Fruit fly (Drosophila melanogaster) whole organism: Measurements from ENCODE around the gene Exo84.

Source experiments
- CG8478 ChIP-seq: fragments of >200 bp; optimal IDR thresholded peaks from 2 replicates; lab custom pipeline; 2018; ENCODE audit warnings: inconsistent platforms
- Dll ChIP-seq: fragments of >200 bp; optimal IDR thresholded peaks from 2 replicates; lab custom pipeline; 2017
- EcR ChIP-seq, 2 experiments: fragments of >200 bp; optimal IDR thresholded peaks; 2 replicates each; lab custom pipeline; 2017; ENCODE audit warnings: missing biosample characterization in 2 of 2, missing genetic modification characterization in 2 of 2, missing genetic modification reagents in 2 of 2
- pan ChIP-seq: fragments of >200 bp; optimal IDR thresholded peaks from 2 replicates; lab custom pipeline; 2017
- psq ChIP-seq: fragments of >200 bp; optimal IDR thresholded peaks from 2 replicates; lab custom pipeline; 2017
- usp ChIP-seq: fragments of >200 bp; optimal IDR thresholded peaks from 2 replicates; lab custom pipeline; 2017; ENCODE audit warnings: missing biosample characterization, missing genetic modification characterization, mixed read lengths

Gene Exo84

DNA sequence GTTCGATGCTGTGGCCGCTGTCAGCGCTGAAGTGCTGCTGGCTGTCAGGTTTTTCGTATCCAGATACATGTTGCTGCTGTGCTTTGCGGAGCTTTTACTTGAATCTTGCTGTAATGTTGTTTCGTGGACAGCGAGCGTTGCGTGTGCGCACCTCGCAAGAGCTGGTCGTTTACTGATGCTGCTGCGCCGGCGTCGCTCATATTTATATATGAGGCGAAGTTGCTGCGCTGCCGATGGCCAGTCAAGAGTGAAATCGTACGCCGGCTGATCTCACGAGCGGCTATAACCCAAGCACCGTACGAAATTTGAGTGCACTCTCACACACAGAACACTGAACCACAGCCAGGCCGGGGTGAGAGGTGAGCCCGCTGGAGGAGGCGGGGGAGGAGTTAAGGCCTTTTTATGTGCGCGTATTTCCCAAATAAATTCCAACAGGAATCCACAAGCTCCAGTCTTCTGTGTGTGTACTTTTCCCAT is 34.7 kb downstream of the Exo84 start:
- TF ChIP-seq usp (GFP tag; lab: Kevin White, UChicago) (no peak), pan (lab: Kevin White, UChicago) (no peak), EcR (GFP tag; optimal IDR thresholded peaks at IDR 0.05; lab: Kevin White, UChicago) (peak in 1 of 2 experiments; percentile 29), Dll (lab: Kevin White, UChicago) (peak; percentile 17), CG8478 (lab: Kevin White, UChicago) (no peak), psq (lab: Kevin White, UChicago) (no peak)

DNA sequence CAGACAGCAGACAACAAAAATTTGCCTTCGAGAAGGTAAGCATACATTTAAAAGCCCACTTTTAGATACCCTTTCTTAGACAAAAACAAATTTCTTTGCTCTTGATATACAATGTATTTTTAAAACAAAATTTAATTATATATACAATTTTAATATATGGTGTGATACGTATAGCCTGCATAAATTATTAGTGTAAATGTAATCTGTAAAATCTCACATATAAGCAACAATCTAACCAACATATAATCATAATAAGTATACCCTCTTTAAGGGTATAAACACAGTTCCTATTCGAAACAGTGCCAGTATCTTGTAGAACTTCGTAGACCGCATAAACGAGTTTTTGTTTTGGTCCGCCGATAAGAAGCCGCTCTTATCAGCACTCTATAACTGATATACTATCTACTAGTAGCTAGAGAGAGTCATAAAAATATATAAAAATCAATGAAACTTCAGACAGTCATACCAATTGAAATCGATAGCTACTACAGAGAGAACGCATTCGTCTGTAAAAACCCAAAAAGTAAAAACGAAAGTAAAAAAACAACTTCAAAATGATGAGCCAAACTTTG is 37.7 kb downstream of the Exo84 start, which contains the start of gene Kaz-m1:
TSS of gene Kaz-m1 (plus strand) at position 460 of the 572 bp plus-strand sequence.
- TF ChIP-seq psq (lab: Kevin White, UChicago), result no peak
- TF ChIP-seq pan (lab: Kevin White, UChicago), result no peak
- no peak for TF ChIP-seq CG8478 (lab: Kevin White, UChicago)
- TF ChIP-seq Dll (lab: Kevin White, UChicago), result no peak
- no peak for TF ChIP-seq EcR (GFP tag; optimal IDR thresholded peaks at IDR 0.05; lab: Kevin White, UChicago)

DNA sequence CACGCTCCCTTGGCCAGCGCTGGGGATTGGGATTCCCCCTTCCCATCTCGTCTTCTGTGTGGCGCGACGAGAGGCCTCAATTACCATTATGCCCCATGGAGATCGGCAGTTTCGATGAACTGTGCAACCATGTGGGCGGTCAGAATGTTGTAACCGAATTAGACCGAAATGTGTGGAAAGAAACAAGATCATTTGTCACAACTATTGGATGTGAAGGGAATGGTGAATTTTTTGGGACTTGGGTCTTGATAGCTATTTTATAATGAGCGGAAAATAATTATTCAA is 38.5 kb downstream of the Exo84 start:
- no peak for TF ChIP-seq Dll (lab: Kevin White, UChicago)
- no peak for TF ChIP-seq pan (lab: Kevin White, UChicago)
- no peak for TF ChIP-seq CG8478 (lab: Kevin White, UChicago)
- TF ChIP-seq EcR (GFP tag; optimal IDR thresholded peaks at IDR 0.05; lab: Kevin White, UChicago), result no peak
- no peak for TF ChIP-seq usp (GFP tag; lab: Kevin White, UChicago)
- no peak for TF ChIP-seq psq (lab: Kevin White, UChicago)

DNA sequence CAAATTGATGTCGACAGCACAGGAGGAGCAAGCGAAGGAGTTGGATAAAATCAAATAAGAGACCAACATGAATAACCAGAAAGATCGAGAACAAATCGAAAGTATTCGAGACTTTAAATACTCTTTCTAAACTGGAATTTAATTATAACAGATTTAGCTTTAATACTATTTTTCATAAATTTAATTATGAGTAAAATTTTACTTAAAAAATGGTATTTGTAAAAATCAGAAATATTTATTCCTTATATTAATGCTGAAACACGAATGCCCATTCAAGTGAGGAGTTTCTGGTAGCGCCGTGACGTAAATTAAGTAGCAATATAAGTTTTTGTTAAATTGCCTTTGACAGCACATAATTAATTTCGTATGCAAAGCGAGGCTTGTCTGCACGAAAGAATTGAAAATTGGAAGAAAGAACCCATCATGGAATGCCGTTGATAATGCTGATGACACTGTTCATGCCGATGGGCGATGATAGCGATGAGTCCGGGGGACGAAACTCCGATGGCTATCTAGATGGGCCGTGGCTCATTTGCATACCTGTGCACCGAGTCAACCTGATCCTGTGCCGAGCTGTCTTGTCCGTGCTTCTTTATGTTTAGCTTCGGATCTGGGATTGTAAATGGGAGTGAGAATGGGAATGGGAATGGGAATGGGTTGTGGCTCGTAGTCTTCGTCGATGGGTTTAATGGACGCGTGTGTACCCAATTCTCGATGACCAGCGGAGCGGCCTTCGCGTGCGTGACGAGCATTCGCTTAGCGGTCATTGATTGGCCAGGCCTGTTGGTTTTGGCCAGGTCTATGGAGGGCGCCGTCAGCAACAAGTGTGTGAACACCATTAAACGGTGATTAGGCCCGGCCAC is 39.0 kb downstream of the Exo84 start:
- TF ChIP-seq EcR (GFP tag; optimal IDR thresholded peaks at IDR 0.05; lab: Kevin White, UChicago), result peak in 1 of 2 experiments; percentile 30
- no peak for TF ChIP-seq pan (lab: Kevin White, UChicago)

DNA sequence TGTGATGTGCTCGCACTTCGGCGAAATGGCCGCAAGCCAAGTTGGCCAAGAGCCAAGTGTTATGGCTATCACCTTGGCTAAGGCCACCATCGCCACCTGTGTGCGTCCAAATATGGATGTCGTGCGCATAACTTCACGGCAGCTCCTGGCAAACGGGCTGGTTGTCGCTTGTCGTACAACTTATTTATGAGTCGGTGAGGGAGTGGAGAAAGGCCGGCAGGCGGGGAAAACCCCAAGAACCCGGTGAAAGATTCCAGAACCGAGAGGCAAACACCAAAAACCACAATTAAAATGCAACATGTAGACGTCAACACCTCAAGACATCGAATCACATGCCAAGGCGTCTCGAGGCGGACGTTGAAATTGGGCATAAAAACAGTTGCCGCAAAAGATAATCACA is 39.8 kb downstream of the Exo84 start:
- TF ChIP-seq EcR (GFP tag; optimal IDR thresholded peaks at IDR 0.05; lab: Kevin White, UChicago) (no peak), psq (lab: Kevin White, UChicago) (no peak), pan (lab: Kevin White, UChicago) (no peak), usp (GFP tag; lab: Kevin White, UChicago) (no peak), CG8478 (lab: Kevin White, UChicago) (no peak)

DNA sequence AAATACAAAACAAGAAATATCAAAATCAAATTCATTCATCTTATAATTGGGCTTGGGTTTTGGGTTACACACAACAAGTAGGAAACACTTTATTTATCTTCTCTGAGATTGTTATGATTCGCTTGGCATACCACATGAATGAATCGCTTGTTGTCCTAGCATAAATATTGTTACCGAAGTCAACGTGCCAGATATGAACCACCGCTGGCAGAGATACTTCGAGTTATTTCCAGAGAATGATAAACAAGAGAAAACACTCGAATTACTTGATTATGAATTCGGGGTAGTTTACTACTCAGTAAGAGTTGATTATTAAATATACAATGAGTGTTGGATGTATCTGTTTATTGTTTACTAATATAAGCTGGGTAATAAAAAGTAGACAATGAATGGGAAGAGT is 40.5 kb downstream of the Exo84 start:
- TF ChIP-seq pan (lab: Kevin White, UChicago) (no peak), Dll (lab: Kevin White, UChicago) (no peak), usp (GFP tag; lab: Kevin White, UChicago) (no peak), CG8478 (lab: Kevin White, UChicago) (no peak), psq (lab: Kevin White, UChicago) (no peak), EcR (GFP tag; optimal IDR thresholded peaks at IDR 0.05; lab: Kevin White, UChicago) (no peak)

DNA sequence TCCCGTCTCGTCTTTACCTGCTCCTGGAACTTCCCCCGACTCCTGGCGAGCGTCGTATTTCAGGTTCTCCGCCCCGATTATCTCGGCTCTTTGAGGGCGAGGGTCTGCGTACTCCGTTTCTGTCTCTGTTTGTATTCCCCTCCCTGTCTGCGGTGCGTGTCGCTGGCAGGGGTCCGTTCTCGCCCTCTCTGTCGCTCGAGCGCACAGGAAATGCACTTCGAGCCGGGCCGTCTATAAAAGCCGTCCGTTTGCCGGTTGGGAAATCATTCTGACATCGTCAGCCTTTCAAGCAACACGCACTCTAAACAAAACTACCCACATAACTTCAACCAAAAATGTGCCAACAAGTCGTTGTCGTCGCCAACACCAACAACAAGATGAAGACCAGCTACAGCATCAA is 41.4 kb downstream of the Exo84 start:
- TF ChIP-seq EcR (GFP tag; optimal IDR thresholded peaks at IDR 0.05; lab: Kevin White, UChicago) (no peak), pan (lab: Kevin White, UChicago) (no peak), psq (lab: Kevin White, UChicago) (no peak), CG8478 (lab: Kevin White, UChicago) (no peak), Dll (lab: Kevin White, UChicago) (no peak), usp (GFP tag; lab: Kevin White, UChicago) (no peak)

DNA sequence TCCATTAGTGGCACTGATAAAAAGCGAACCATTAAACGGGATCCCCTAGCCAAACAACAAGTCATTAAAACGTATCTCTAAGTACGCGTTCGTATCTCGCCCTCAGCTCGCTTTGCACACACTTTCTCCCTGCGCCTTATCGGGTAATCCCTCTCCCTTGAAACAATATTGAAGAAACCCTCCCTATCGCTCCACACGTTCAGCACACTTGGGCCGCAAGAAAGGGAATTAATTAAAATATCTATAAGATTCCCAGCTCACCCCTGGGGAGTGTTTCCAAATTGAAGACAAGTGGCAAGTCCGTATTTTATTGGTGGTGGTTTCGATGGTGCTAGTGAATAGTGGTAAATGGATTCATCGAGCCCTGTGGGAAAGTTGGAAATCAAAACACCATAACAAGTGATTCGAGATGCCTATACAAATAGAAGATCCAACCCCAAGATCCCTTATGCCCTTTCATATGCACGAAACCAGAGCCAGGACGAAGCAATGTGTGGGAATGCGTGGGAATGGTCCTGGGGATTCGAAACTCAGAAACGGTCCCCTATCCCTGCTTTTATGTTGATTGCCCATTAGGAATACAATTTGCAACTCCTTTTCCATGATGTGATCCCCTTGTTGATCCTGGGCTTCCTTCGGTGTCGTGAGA is 42.2 kb downstream of the Exo84 start:
- no peak for TF ChIP-seq psq (lab: Kevin White, UChicago)
- TF ChIP-seq pan (lab: Kevin White, UChicago), result no peak
- no peak for TF ChIP-seq EcR (GFP tag; optimal IDR thresholded peaks at IDR 0.05; lab: Kevin White, UChicago)
- TF ChIP-seq usp (GFP tag; lab: Kevin White, UChicago), result no peak

DNA sequence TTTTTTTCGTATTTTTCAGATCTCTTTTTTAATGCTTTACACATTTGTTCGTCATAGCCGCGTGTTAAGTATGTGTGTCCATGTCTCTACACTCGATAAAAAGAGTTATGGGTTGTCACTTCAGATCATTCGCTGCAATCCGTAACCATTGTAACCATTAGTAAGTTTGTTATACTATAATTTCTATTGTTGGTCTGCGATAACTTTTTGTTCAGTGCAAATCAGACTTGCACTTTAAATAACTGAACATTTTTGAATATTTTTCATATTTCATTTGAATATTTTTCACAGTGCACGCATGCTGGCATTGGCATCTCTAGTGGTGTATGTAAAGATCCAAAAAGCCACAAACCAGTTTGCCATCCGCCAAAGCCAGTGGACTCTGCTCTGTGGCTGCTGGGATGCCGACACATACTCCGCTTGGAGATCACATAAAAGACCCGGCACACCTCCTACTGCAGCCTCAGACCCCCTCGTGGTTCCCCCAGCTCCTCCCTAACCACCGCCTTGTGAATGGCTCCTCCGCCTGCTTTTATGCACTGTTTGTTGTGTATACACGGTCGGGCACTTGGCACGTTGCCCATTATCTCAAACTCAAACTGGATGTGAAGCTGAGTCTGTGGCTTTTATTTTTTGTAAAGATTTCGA is 43.0 kb downstream of the Exo84 start:
- peak in 1 of 2 experiments; percentile 37 for TF ChIP-seq EcR (GFP tag; optimal IDR thresholded peaks at IDR 0.05; lab: Kevin White, UChicago)
- no peak for TF ChIP-seq usp (GFP tag; lab: Kevin White, UChicago)

DNA sequence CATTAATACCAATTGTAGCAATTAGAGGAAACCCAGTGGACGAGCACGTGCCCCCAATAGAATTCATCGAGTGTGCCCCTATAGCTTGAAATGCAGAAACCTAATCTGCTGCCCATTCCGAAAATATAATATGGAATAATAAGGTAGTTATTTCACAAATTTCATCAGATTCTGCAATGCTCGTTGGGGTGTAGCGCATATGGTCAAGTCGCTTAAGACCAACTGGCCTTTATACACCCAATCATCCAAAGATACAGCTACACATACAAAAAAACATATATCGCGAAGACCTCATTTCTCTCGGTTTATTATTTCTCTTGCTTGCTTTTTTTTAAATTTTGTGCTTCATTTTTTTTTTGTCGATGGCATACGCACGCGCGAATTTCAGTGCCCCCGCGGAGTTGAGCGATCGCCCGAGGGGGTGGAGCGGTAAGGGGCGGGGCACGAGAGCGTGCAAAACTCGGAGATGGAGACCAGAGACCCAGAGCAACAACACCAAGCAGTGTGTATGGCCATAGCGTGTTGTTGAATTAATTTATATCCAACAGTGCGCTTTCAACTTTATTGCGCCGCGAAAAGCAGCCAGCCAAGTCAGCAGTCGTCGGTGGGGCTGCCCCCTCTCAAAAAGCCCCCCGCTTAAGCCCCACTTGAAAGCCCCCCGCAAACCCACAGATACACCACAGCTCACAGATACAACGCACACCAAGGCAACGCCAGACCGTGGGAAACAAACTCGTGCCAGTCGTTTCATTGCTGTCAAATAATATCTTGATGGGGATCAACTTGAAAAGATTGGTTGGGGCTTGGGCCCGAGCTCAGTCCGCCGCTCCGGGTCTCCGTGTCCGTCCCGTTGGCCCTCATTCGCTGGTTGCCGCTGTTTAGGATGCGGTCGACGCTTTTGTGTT is 43.8 kb downstream of the Exo84 start:
- no peak for TF ChIP-seq CG8478 (lab: Kevin White, UChicago)
- TF ChIP-seq EcR (GFP tag; optimal IDR thresholded peaks at IDR 0.05; lab: Kevin White, UChicago), result peak; percentile 20 to 71
- no peak for TF ChIP-seq pan (lab: Kevin White, UChicago)
- TF ChIP-seq usp (GFP tag; lab: Kevin White, UChicago), result no peak
- TF ChIP-seq psq (lab: Kevin White, UChicago), result no peak
- peak; percentile 83 for TF ChIP-seq Dll (lab: Kevin White, UChicago)
